Worm (Caenorhabditis elegans) whole organism, L4 larva: ENCODE data around the gene M01F1.8.
"Not testable (repeated sequence)": the region's sequence is repeated elsewhere in the genome, so short reads cannot be mapped to it uniquely, and the experiment has no call there.

Experiments used
- R02D3.7 ChIP-seq: fragments of 150-350 bp; sonication (generic microtip); optimal IDR thresholded peaks from 3 replicates; lab custom pipeline; 2014; ENCODE audit warnings: missing biosample characterization, missing genetic modification characterization
- dve-1 ChIP-seq: sonication (generic microtip); optimal IDR thresholded peaks from 2 replicates; lab custom pipeline; 2017; ENCODE audit warnings: antibody characterized with exemption, mild to moderate bottlenecking, missing genetic modification characterization, missing compliant biosample characterization; ENCODE audit not compliant: insufficient read depth
- egl-43 ChIP-seq: fragments of 200-800 bp; sonication (Bioruptor generic); IDR thresholded peaks from 2 replicates; pipeline ENCODE4 v1.3.6; 2022; ENCODE audit warnings: missing genetic modification reagents, missing genetic modification characterization, missing compliant biosample characterization
- madf-9 ChIP-seq: fragments of 200-800 bp; sonication (Bioruptor generic); conservative IDR thresholded peaks from 2 replicates; pipeline ENCODE4 v1.3.6; 2022; ENCODE audit warnings: missing genetic modification reagents, missing genetic modification characterization, missing compliant biosample characterization
- nhr-102 ChIP-seq: sonication (generic microtip); optimal IDR thresholded peaks from 2 replicates; lab custom pipeline; 2016; ENCODE audit warnings: mild to moderate bottlenecking, missing genetic modification characterization, moderate library complexity, missing compliant biosample characterization
- nhr-25 ChIP-seq: sonication (generic microtip); optimal IDR thresholded peaks from 2 replicates; lab custom pipeline; 2017; ENCODE audit warnings: missing genetic modification characterization, mild to moderate bottlenecking, missing compliant biosample characterization, antibody characterized with exemption, moderate library complexity, borderline replicate concordance; ENCODE audit not compliant: insufficient read depth
- nhr-48 ChIP-seq: sonication (generic microtip); optimal IDR thresholded peaks from 2 replicates; lab custom pipeline; 2016; ENCODE audit warnings: mild to moderate bottlenecking, missing genetic modification characterization, missing compliant biosample characterization
- nhr-76 ChIP-seq: fragments of 150-350 bp; optimal IDR thresholded peaks from 2 replicates; lab custom pipeline; 2014; ENCODE audit warnings: missing biosample characterization, missing genetic modification characterization
- snpc-4 ChIP-seq: fragments of 150-350 bp; optimal IDR thresholded peaks from 2 replicates; lab custom pipeline; 2014; ENCODE audit warnings: missing biosample characterization, missing genetic modification characterization
- spr-1 ChIP-seq: sonication (generic microtip); optimal IDR thresholded peaks from 2 replicates; lab custom pipeline; 2016; ENCODE audit warnings: mild to moderate bottlenecking, missing genetic modification characterization, missing compliant biosample characterization
- unc-62 ChIP-seq, 3 experiments: fragments of 150-350 bp in 1 of 3; sonication (generic microtip); optimal IDR thresholded peaks in 2 of 3; peaks in 1 of 3; 1 replicate in 1 of 3; 2 replicates in 2 of 3; lab custom pipeline; 2014 to 2017; ENCODE audit warnings: missing biosample characterization in 3 of 3, missing genetic modification characterization in 3 of 3, missing genetic modification reagents in 3 of 3, missing genotype in 1 of 3

DNA sequence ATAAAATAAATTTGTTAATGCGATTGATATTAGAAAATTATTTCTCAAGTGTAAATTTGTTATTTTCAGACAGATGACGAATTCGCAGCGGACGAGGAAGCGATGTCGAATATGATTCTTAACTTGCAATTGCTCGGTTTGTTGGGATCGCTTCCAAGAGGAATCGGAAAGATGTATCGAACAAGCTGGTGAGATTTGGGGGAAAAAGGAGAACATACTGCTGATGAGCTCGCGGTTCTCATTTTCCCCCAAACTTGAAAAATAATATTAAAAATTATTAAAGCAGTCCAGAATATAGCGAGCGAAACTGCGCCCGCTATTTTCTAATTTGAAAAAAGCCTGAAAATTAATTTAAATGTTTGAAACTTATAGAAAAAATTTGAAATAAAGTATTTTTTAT lies 48.9 kb downstream of the M01F1.8 start, which contains the start of gene C34C12.2:
- not testable (repeated sequence) for TF ChIP-seq madf-9 (GFP tag; lab: Robert Waterston, UW); nhr-76; spr-1 (tag; lab: Kevin White, UChicago); nhr-25; snpc-4 (tag; lab: Kevin White, UChicago); R02D3.7; nhr-48 (tag; lab: Kevin White, UChicago); unc-62 (GFP tag; optimal IDR thresholded peaks at IDR 0.05 in 1 of 2; lab: Kevin White, UChicago); unc-62 (tag; optimal IDR thresholded peaks at IDR 0.05; lab: Kevin White, UChicago); egl-43 (GFP tag; lab: Robert Waterston, UW); nhr-102 (tag; lab: Kevin White, UChicago); dve-1 (tag; lab: Kevin White, UChicago)
